Worm (Caenorhabditis elegans) whole organism, L3 larva: ENCODE measurements around the gene C36E6.8.
A peak's percentile ranks its signal among the peaks of the same experiment; 100 is the strongest.

ENCODE experiments used
- aly-2 ChIP-seq: fragments of 150-350 bp; optimal IDR thresholded peaks from 2 replicates; lab custom pipeline; 2014; ENCODE audit warnings: missing biosample characterization, missing genetic modification characterization
- ama-1 ChIP-seq: fragments of 150-350 bp; optimal IDR thresholded peaks from 2 replicates; lab custom pipeline; 2018
- ceh-82 ChIP-seq: fragments of 150-350 bp; optimal IDR thresholded peaks from 2 replicates; lab custom pipeline; 2014; ENCODE audit warnings: missing biosample characterization, missing genetic modification characterization
- elt-2 ChIP-seq: sonication (generic microtip); optimal IDR thresholded peaks from 2 replicates; lab custom pipeline; 2016; ENCODE audit warnings: missing genetic modification reagents, mild to moderate bottlenecking, missing genetic modification characterization, missing compliant biosample characterization
- fkh-2 ChIP-seq: fragments of 150-350 bp; optimal IDR thresholded peaks from 2 replicates; lab custom pipeline; 2014; ENCODE audit warnings: missing biosample characterization, missing genetic modification reagents, missing genetic modification characterization
- jun-1 ChIP-seq: fragments of 150-350 bp; optimal IDR thresholded peaks from 2 replicates; lab custom pipeline; 2014; ENCODE audit warnings: missing biosample characterization, missing genetic modification reagents, missing genetic modification characterization
- lin-39 ChIP-seq: fragments of 150-350 bp; optimal IDR thresholded peaks from 2 replicates; lab custom pipeline; 2018; ENCODE audit warnings: missing biosample characterization, missing genetic modification reagents, missing genetic modification characterization
- mml-1 ChIP-seq: fragments of 150-350 bp; sonication (generic microtip); optimal IDR thresholded peaks from 3 replicates; lab custom pipeline; 2014; ENCODE audit warnings: missing biosample characterization, missing genetic modification characterization
- nfya-1 ChIP-seq: sonication (generic microtip); optimal IDR thresholded peaks from 2 replicates; lab custom pipeline; 2017; ENCODE audit warnings: missing genetic modification characterization, mild to moderate bottlenecking, missing compliant biosample characterization, antibody characterized with exemption, moderate library complexity; ENCODE audit not compliant: insufficient read depth
- nhr-67 ChIP-seq: fragments of 150-350 bp; optimal IDR thresholded peaks from 2 replicates; lab custom pipeline; 2014; ENCODE audit warnings: missing biosample characterization, missing genetic modification characterization
- pha-4 ChIP-seq: fragments of 150-350 bp; optimal IDR thresholded peaks from 2 replicates; lab custom pipeline; 2014; ENCODE audit warnings: missing biosample characterization, missing genetic modification reagents, missing genetic modification characterization
- pqm-1 ChIP-seq: fragments of 150-350 bp; optimal IDR thresholded peaks from 2 replicates; lab custom pipeline; 2017; ENCODE audit warnings: missing biosample characterization, missing genetic modification characterization, inconsistent platforms
- sea-2 ChIP-seq: fragments of 150-350 bp; sonication (generic microtip); optimal IDR thresholded peaks from 4 replicates; lab custom pipeline; 2014; ENCODE audit warnings: missing biosample characterization, missing genetic modification reagents, missing genetic modification characterization
- ztf-11 ChIP-seq: fragments of 150-350 bp; optimal IDR thresholded peaks from 2 replicates; lab custom pipeline; 2014; ENCODE audit warnings: missing biosample characterization, missing genetic modification characterization

The C36E6.8 gene

ce11 chrX:17479694-17480574 lies 41.4 kb downstream of the C36E6.8 start (continued):
- no peak for TF ChIP-seq ztf-11 (tag; lab: Kevin White, UChicago)
- peak; percentile 83 for TF ChIP-seq lin-39 (tag; lab: Kevin White, UChicago)

- TF ChIP-seq mml-1 (no peak), pqm-1 (tag; lab: Kevin White, UChicago) (peak; percentile 28), nhr-67 (tag; lab: Kevin White, UChicago) (no peak), sea-2 (GFP tag; lab: Kevin White, UChicago) (no peak), ama-1 (lab: Kevin White, UChicago) (peak; percentile 23)
These were observed 43.5 kb downstream of the C36E6.8 start for ce11 chrX:17481892-17482515.

ce11 chrX:17486735-17487134 lies 48.2 kb downstream of the C36E6.8 start, which contains the start of gene npr-24:
TSS of gene npr-24 (minus strand) at chrX:17486835.
- TF ChIP-seq nfya-1 (tag; lab: Kevin White, UChicago) (no peak), elt-2 (tag; lab: Kevin White, UChicago) (no peak), fkh-2 (no peak), jun-1 (no peak), aly-2 (tag; lab: Kevin White, UChicago) (no peak), pha-4 (tag; lab: Kevin White, UChicago) (no peak), ceh-82 (tag; lab: Kevin White, UChicago) (no peak)
